Fruit fly (Drosophila melanogaster) whole organism, embryonic: Measurements from ENCODE around the gene CG11251.

Experiments
- Adf1 ChIP-seq: fragments of 200-800 bp; sonication (Bioruptor generic); IDR thresholded peaks from 2 replicates; pipeline ENCODE4 v1.3.6; 2022; ENCODE audit warnings: missing biosample characterization, missing genetic modification characterization
- Antp ChIP-seq: fragments of 200-800 bp; sonication (Bioruptor generic); optimal IDR thresholded peaks from 3 replicates; lab custom pipeline; 2016; ENCODE audit warnings: missing biosample characterization, missing genetic modification characterization
- Asciz ChIP-seq: fragments of 200-800 bp; sonication (Bioruptor generic); optimal IDR thresholded peaks from 2 replicates; lab custom pipeline; 2017; ENCODE audit warnings: missing biosample characterization, mild to moderate bottlenecking, missing genetic modification characterization, missing genetic modification reagents
- Atf6 ChIP-seq: fragments of 200-800 bp; sonication (Bioruptor generic); IDR thresholded peaks from 2 replicates; pipeline ENCODE4 v1.3.6; 2022; ENCODE audit warnings: missing biosample characterization, missing genetic modification characterization
- Bdp1 ChIP-seq: fragments of 200-800 bp; sonication (Bioruptor generic); optimal IDR thresholded peaks from 3 replicates; lab custom pipeline; 2016; ENCODE audit warnings: missing biosample characterization, missing genetic modification characterization
- CG11247 ChIP-seq: fragments of 200-800 bp; sonication (Bioruptor generic); IDR thresholded peaks from 2 replicates; pipeline ENCODE4 v1.3.6; 2022; ENCODE audit warnings: missing biosample characterization, missing genetic modification characterization
- CG11398 ChIP-seq: fragments of 200-800 bp; sonication (Bioruptor generic); optimal IDR thresholded peaks from 2 replicates; lab custom pipeline; 2016; ENCODE audit warnings: missing biosample characterization, missing genetic modification characterization
- CG11560 ChIP-seq: fragments of 200-800 bp; sonication (Bioruptor generic); IDR thresholded peaks from 3 replicates; pipeline ENCODE4 v1.3.6; 2022; ENCODE audit warnings: missing biosample characterization, missing genetic modification characterization
- CG15696 ChIP-seq: fragments of 200-800 bp; sonication (Bioruptor generic); optimal IDR thresholded peaks from 2 replicates; lab custom pipeline; 2019; ENCODE audit warnings: missing biosample characterization, mild to moderate bottlenecking, missing genetic modification characterization, moderate library complexity
- CG1602 ChIP-seq: fragments of 200-800 bp; sonication (Bioruptor generic); optimal IDR thresholded peaks from 3 replicates; lab custom pipeline; 2016; ENCODE audit warnings: missing biosample characterization, missing genetic modification characterization
- CG1647 ChIP-seq: fragments of 200-800 bp; sonication (Bioruptor generic); optimal IDR thresholded peaks from 3 replicates; lab custom pipeline; 2016; ENCODE audit warnings: missing biosample characterization, missing genetic modification characterization
- CG17186 ChIP-seq: fragments of 200-800 bp; sonication (Bioruptor generic); optimal IDR thresholded peaks from 3 replicates; lab custom pipeline; 2017; ENCODE audit warnings: missing biosample characterization, missing genetic modification reagents, missing genetic modification characterization
- CG1792 ChIP-seq: fragments of 200-800 bp; sonication (Bioruptor generic); optimal IDR thresholded peaks from 2 replicates; lab custom pipeline; 2016; ENCODE audit warnings: missing biosample characterization, missing genetic modification characterization
- CG31365 ChIP-seq: fragments of 200-800 bp; sonication (Bioruptor generic); optimal IDR thresholded peaks from 2 replicates; lab custom pipeline; 2018; ENCODE audit warnings: missing biosample characterization, mild to moderate bottlenecking, missing genetic modification characterization
- CG34422 ChIP-seq: fragments of 200-800 bp; sonication (Bioruptor generic); IDR thresholded peaks from 3 replicates; pipeline ENCODE4 v1.3.6; 2022; ENCODE audit warnings: missing biosample characterization, missing genetic modification characterization
- CG3726 ChIP-seq: fragments of 200-800 bp; sonication (Bioruptor generic); IDR thresholded peaks from 3 replicates; pipeline ENCODE4, ENCODE4 v1.3.6; 2022; ENCODE audit warnings: missing biosample characterization, missing genetic modification characterization
- CG4360 ChIP-seq: fragments of 200-800 bp; sonication (Bioruptor generic); IDR thresholded peaks from 2 replicates; pipeline ENCODE4 v1.3.6; 2022; ENCODE audit warnings: missing biosample characterization, missing genetic modification characterization
- CG4730 ChIP-seq: fragments of 200-800 bp; sonication (Bioruptor generic); IDR thresholded peaks from 2 replicates; pipeline ENCODE4 v1.3.6; 2022; ENCODE audit warnings: missing biosample characterization, missing genetic modification characterization
- CG5180 ChIP-seq: fragments of 200-800 bp; sonication (Bioruptor generic); optimal IDR thresholded peaks from 3 replicates; lab custom pipeline; 2017; ENCODE audit warnings: missing biosample characterization, missing genetic modification characterization, mild to moderate bottlenecking, moderate library complexity, missing genetic modification reagents
- CG5245 ChIP-seq: fragments of 200-800 bp; sonication (Bioruptor generic); optimal IDR thresholded peaks from 3 replicates; lab custom pipeline; 2016; ENCODE audit warnings: missing biosample characterization, missing genetic modification characterization
- CG6854 ChIP-seq: fragments of 200-800 bp; sonication (Bioruptor generic); optimal IDR thresholded peaks from 3 replicates; lab custom pipeline; 2017; ENCODE audit warnings: missing biosample characterization, mild to moderate bottlenecking, missing genetic modification characterization
- CG7786 ChIP-seq: fragments of 200-800 bp; sonication (Bioruptor generic); optimal IDR thresholded peaks from 2 replicates; lab custom pipeline; 2016; ENCODE audit warnings: missing biosample characterization, missing genetic modification characterization
- CG8281 ChIP-seq: fragments of 200-800 bp; sonication (Bioruptor generic); optimal IDR thresholded peaks from 2 replicates; lab custom pipeline; 2018; ENCODE audit warnings: missing biosample characterization, mild to moderate bottlenecking, missing genetic modification characterization, moderate library complexity
- CG9727 ChIP-seq: fragments of 200-800 bp; sonication (Bioruptor generic); optimal IDR thresholded peaks from 3 replicates; lab custom pipeline; 2017; ENCODE audit warnings: missing biosample characterization, mild to moderate bottlenecking, missing genetic modification characterization
- CoRest ChIP-seq: fragments of 200-800 bp; sonication (Bioruptor generic); optimal IDR thresholded peaks from 3 replicates; lab custom pipeline; 2018; ENCODE audit warnings: missing biosample characterization, mild to moderate bottlenecking, missing genetic modification characterization, moderate library complexity
- Dbx ChIP-seq: fragments of 200-800 bp; sonication (Bioruptor generic); IDR thresholded peaks from 3 replicates; pipeline ENCODE4 v1.3.6; 2022; ENCODE audit warnings: missing biosample characterization, missing genetic modification characterization
- Dip2 ChIP-seq: fragments of 200-800 bp; sonication (Bioruptor generic); IDR thresholded peaks from 2 replicates; pipeline ENCODE4 v1.3.6; 2022; ENCODE audit warnings: missing biosample characterization, missing genetic modification characterization
- Drgx ChIP-seq: fragments of 200-800 bp; sonication (Bioruptor generic); IDR thresholded peaks from 2 replicates; pipeline ENCODE4 v1.3.6; 2022; ENCODE audit warnings: missing biosample characterization, missing genetic modification characterization
- ERR ChIP-seq: fragments of 200-800 bp; sonication (Bioruptor generic); optimal IDR thresholded peaks from 2 replicates; lab custom pipeline; 2016; ENCODE audit warnings: missing biosample characterization, missing genetic modification characterization
- Gug ChIP-seq: fragments of 200-800 bp; sonication (Bioruptor generic); IDR thresholded peaks from 4 replicates; pipeline ENCODE4 v1.3.6; 2022; ENCODE audit warnings: missing biosample characterization, missing genetic modification characterization
- Hsf ChIP-seq: fragments of 200-800 bp; sonication (Bioruptor generic); optimal IDR thresholded peaks from 3 replicates; lab custom pipeline; 2016; ENCODE audit warnings: missing biosample characterization, missing genetic modification characterization
- Lim3 ChIP-seq: fragments of 200-800 bp; sonication (Bioruptor generic); IDR thresholded peaks from 2 replicates; pipeline ENCODE4 v1.3.6; 2022; ENCODE audit warnings: missing biosample characterization, missing genetic modification characterization
- Meics ChIP-seq: fragments of 200-800 bp; sonication (Bioruptor generic); optimal IDR thresholded peaks from 2 replicates; lab custom pipeline; 2017; ENCODE audit warnings: missing biosample characterization, mild to moderate bottlenecking, missing genetic modification characterization
- Myb ChIP-seq: fragments of 200-800 bp; sonication (Bioruptor generic); optimal IDR thresholded peaks from 2 replicates; lab custom pipeline; 2016; ENCODE audit warnings: missing biosample characterization, missing genetic modification characterization
- NFAT ChIP-seq: fragments of 200-800 bp; sonication (Bioruptor generic); IDR thresholded peaks from 2 replicates; pipeline ENCODE4 v1.3.6; 2022; ENCODE audit warnings: missing biosample characterization, missing genetic modification characterization
- Neu2 ChIP-seq: fragments of 200-800 bp; sonication (Bioruptor generic); optimal IDR thresholded peaks from 3 replicates; lab custom pipeline; 2016; ENCODE audit warnings: missing biosample characterization, missing genetic modification characterization, borderline replicate concordance
- Opbp ChIP-seq: fragments of 200-800 bp; sonication (Bioruptor generic); IDR thresholded peaks from 3 replicates; pipeline ENCODE4 v1.3.6; 2022; ENCODE audit warnings: missing biosample characterization, missing genetic modification characterization; ENCODE audit not compliant: partially characterized antibody
- Ptx1 ChIP-seq: fragments of 200-800 bp; sonication (Bioruptor generic); IDR thresholded peaks from 2 replicates; pipeline ENCODE4 v1.3.6; 2022; ENCODE audit warnings: missing biosample characterization, missing genetic modification characterization
- Ssrp ChIP-seq: fragments of 200-800 bp; sonication (Bioruptor generic); optimal IDR thresholded peaks from 2 replicates; lab custom pipeline; 2018; ENCODE audit warnings: missing biosample characterization, mild to moderate bottlenecking, missing genetic modification characterization, moderate library complexity
- bowl ChIP-seq: fragments of 200-800 bp; sonication (Bioruptor generic); IDR thresholded peaks from 2 replicates; pipeline ENCODE4 v1.3.6; 2022; ENCODE audit warnings: missing biosample characterization, missing genetic modification characterization
- chn ChIP-seq: fragments of 200-800 bp; sonication (Bioruptor generic); optimal IDR thresholded peaks from 2 replicates; lab custom pipeline; 2016; ENCODE audit warnings: missing biosample characterization, missing genetic modification characterization
- dati ChIP-seq: fragments of 200-800 bp; sonication (Bioruptor generic); IDR thresholded peaks from 2 replicates; pipeline ENCODE4 v1.3.6; 2022; ENCODE audit warnings: missing biosample characterization, missing genetic modification characterization
- gce ChIP-seq: fragments of 200-800 bp; sonication (Bioruptor generic); IDR thresholded peaks from 3 replicates; pipeline ENCODE4 v1.3.6; 2022; ENCODE audit warnings: missing biosample characterization, missing genetic modification characterization
- gsb-n ChIP-seq: fragments of 200-800 bp; sonication (Bioruptor generic); optimal IDR thresholded peaks from 3 replicates; lab custom pipeline; 2018; ENCODE audit warnings: missing biosample characterization, mild to moderate bottlenecking, missing genetic modification characterization
- insv ChIP-seq, 2 experiments: fragments of 200-800 bp; sonication (Bioruptor generic); optimal IDR thresholded peaks; 3 replicates each; lab custom pipeline; 2016 to 2018; ENCODE audit warnings: missing biosample characterization in 2 of 2, missing genetic modification characterization in 2 of 2
- ken ChIP-seq: fragments of 200-800 bp; sonication (Bioruptor generic); IDR thresholded peaks from 3 replicates; pipeline ENCODE4 v1.3.6; 2022; ENCODE audit warnings: missing biosample characterization, missing genetic modification characterization
- knrl ChIP-seq: fragments of 200-800 bp; sonication (Bioruptor generic); IDR thresholded peaks from 3 replicates; pipeline ENCODE4 v1.3.6; 2022; ENCODE audit warnings: missing biosample characterization, missing genetic modification characterization; ENCODE audit not compliant: partially characterized antibody
- lmd ChIP-seq: fragments of 200-800 bp; sonication (Bioruptor generic); IDR thresholded peaks from 2 replicates; pipeline ENCODE4 v1.3.6; 2022; ENCODE audit warnings: missing biosample characterization, missing genetic modification characterization
- pzg ChIP-seq: fragments of 200-800 bp; sonication (Bioruptor generic); optimal IDR thresholded peaks from 3 replicates; lab custom pipeline; 2018; ENCODE audit warnings: missing biosample characterization, mild to moderate bottlenecking, missing genetic modification characterization, moderate library complexity
- sens ChIP-seq: fragments of 200-800 bp; sonication (Bioruptor generic); peaks from one replicate; lab custom pipeline; 2016; ENCODE audit warnings: missing biosample characterization, missing genetic modification characterization
- vvl ChIP-seq: fragments of 200-800 bp; sonication (Bioruptor generic); IDR thresholded peaks from 2 replicates; pipeline ENCODE4 v1.3.6; 2022; ENCODE audit warnings: missing biosample characterization, missing genetic modification characterization

Gene CG11251

DNA sequence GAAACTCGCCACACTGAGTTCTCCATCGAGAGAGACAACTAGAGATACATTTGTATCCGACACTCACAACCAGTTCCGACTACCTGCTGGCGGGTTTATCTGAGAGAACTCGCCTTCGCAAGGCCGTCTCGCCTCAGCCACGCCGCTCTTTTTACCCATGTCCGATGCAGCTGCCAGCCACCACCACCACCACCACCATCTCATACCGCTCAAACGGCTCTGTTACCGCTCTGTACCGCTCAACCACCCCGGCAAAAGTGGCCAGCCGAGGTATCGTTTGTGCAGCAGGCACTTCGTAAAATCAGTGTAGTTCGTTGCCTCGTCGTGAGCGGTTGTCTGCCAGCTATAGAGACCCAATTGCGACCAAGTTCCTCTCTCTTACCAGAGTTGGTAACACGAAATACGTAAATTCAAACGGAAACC lies 24.2 kb upstream of the CG11251 start, which contains the start of gene trn (continued):
- TF ChIP-seq CG1792 (GFP tag; lab: Kevin White, UChicago) (no peak), dati (GFP tag; lab: Robert Waterston, UW) (no peak), bowl (GFP tag; lab: Robert Waterston, UW) (0 out of 2 replicates have a peak, but pooled peaks have one; percentile 60), knrl (GFP tag; lab: Robert Waterston, UW) (0 out of 3 replicates have a peak, but pooled peaks have one; percentile 6), Drgx (peak; percentile 54; the same call in 1 of the 2 replicates), lmd (GFP tag; lab: Robert Waterston, UW) (no peak), vvl (GFP tag; lab: Robert Waterston, UW) (peak; percentile 69), CG6854 (GFP tag; lab: Kevin White, UChicago) (no peak), chn (GFP tag; lab: Kevin White, UChicago) (peak; percentile 22), Atf6 (GFP tag; lab: Robert Waterston, UW) (peak; percentile 53; the same call in 1 of the 2 replicates), pzg (no peak), CG5245 (GFP tag; lab: Kevin White, UChicago) (peak; percentile 48), gce (GFP tag; lab: Robert Waterston, UW) (peak; percentile 46; the same call in 1 of the 3 replicates), Antp (GFP tag; lab: Kevin White, UChicago) (peak; percentile 26), CG34422 (GFP tag; lab: Robert Waterston, UW) (peak; percentile 39; the same call in 1 of the 3 replicates), CG4730 (no peak), CoRest (tag; lab: Kevin White, UChicago) (no peak), Asciz (GFP tag; lab: Kevin White, UChicago) (no peak), ken (GFP tag; lab: Robert Waterston, UW) (peak; percentile 47; the same call in 2 of the 3 replicates), CG8281 (no peak), CG1647 (GFP tag; lab: Kevin White, UChicago) (no peak), Myb (GFP tag; lab: Kevin White, UChicago) (no peak), CG9727 (GFP tag; lab: Kevin White, UChicago) (peak; percentile 50), Neu2 (GFP tag; lab: Kevin White, UChicago) (no peak), CG15696 (no peak), CG11247 (GFP tag; lab: Robert Waterston, UW) (0 out of 2 replicates have a peak, but pooled peaks have one; percentile 39), CG4360 (GFP tag; lab: Robert Waterston, UW) (0 out of 2 replicates have a peak, but pooled peaks have one; percentile 19), Lim3 (GFP tag; lab: Robert Waterston, UW) (no peak), Ssrp (tag; lab: Kevin White, UChicago) (no peak), Opbp (GFP tag; lab: Robert Waterston, UW) (peak; percentile 68; the same call in 2 of the 3 replicates), gsb-n (tag; lab: Kevin White, UChicago) (peak; percentile 18), CG1602 (GFP tag; lab: Kevin White, UChicago) (no peak), Dip2 (no peak), Ptx1 (GFP tag; lab: Robert Waterston, UW) (no peak), Hsf (GFP tag; lab: Kevin White, UChicago) (no peak), Bdp1 (GFP tag; lab: Kevin White, UChicago) (peak; percentile 12), sens (GFP tag; lab: Kevin White, UChicago) (peak; percentile 97), CG5180 (GFP tag; lab: Kevin White, UChicago) (peak; percentile 75), CG7786 (GFP tag; lab: Kevin White, UChicago) (no peak), ERR (GFP tag; lab: Kevin White, UChicago) (peak; percentile 46), CG17186 (no peak), NFAT (GFP tag; lab: Robert Waterston, UW) (peak; percentile 64; the same call in 1 of the 2 replicates), Dbx (GFP tag; lab: Robert Waterston, UW) (peak; percentile 52; the same call in 1 of the 3 replicates), CG31365 (tag; lab: Kevin White, UChicago) (peak; percentile 5), Adf1 (GFP tag; lab: Robert Waterston, UW) (peak; percentile 38; the same call in 1 of the 2 replicates), Gug (peak; percentile 44; the same call in 2 of the 4 replicates), CG3726 (GFP tag; lab: Robert Waterston, UW) (no peak; the same call in 2 of the 3 replicates), CG11560 (no peak), CG11398 (GFP tag; lab: Kevin White, UChicago) (peak; percentile 51), insv (GFP tag; optimal IDR thresholded peaks at IDR 0.05; lab: Kevin White, UChicago) (peak in 1 of 2 experiments; percentile 61), Meics (GFP tag; lab: Kevin White, UChicago) (peak; percentile 15)
